Fruit fly (Drosophila melanogaster): ENCODE measurements around the gene Septin2.

Gene Septin2

DNA sequence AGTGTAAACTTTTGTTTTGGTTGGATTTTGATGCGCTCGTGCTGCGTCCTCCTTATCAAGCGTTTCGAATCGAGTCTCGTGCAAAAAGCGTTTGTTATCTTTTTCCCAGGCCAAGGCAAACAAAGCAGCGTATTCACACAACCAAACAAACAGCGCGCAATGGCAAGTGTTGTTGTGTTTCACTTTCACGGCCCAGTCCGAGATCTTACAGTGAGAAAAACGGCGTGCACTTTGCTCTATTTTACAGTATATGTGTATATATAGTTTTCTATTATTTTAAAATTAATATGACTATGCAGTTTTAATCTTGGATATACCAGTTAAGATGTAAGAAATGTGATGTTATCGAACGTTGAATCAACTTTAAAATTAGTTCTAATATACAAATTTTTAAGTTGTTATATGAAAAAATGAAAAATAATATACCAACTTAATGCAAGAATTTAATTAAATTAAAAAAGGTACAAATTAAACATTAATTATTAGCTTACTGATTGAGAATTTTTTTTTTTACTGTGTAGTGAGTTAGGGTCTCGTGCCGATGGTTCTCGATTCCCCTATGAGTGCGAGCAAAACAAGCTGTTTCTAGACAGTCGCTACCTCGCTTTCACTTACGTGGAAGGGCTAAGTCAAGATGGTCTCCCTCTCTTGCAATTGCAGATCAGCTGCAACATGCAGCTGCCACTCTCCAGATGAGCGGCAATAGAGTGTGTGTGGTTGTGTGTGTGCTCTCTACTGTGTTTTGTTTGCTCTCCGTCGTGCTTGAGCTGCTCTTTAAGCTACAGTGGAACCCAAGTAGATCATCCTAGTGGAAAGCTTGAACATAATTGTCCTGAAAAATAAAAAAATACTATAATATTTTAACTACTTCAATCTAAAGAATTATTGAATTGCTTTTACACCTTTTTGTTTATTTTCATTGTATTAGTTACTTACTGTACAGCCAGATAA is 6.3 kb upstream of the Septin2 start (continued):
- TF ChIP-seq exex (tag; optimal IDR thresholded peaks at IDR 0.05) (peak; percentile 17), lbe (GFP tag; optimal IDR thresholded peaks at IDR 0.05) (peak; percentile 59), org-1 (GFP tag; optimal IDR thresholded peaks at IDR 0.05) (peak; percentile 86), fru (optimal IDR thresholded peaks at IDR 0.05) (no peak), ab (GFP tag; optimal IDR thresholded peaks at IDR 0.05) (no peak), CG6854 (GFP tag; optimal IDR thresholded peaks at IDR 0.05) (peak; percentile 41), bbx (GFP tag; IDR thresholded peaks at IDR 0.05; ENCODE audit: partially characterized antibody) (no peak), Fer2 (tag; optimal IDR thresholded peaks at IDR 0.05) (peak; percentile 58), Sry-δ (GFP tag; optimal IDR thresholded peaks at IDR 0.05) (no peak), CG18476 (GFP tag; optimal IDR thresholded peaks at IDR 0.05) (peak; percentile 81), sob (GFP tag; IDR thresholded peaks at IDR 0.05) (peak; percentile 33; the same call in 1 of the 2 replicates), sens-2 (GFP tag; IDR thresholded peaks at IDR 0.05) (0 out of 2 replicates have a peak, but pooled peaks have one; percentile 5), tup (GFP tag; optimal IDR thresholded peaks at IDR 0.05) (no peak), CG13775 (GFP tag; optimal IDR thresholded peaks at IDR 0.05) (peak; percentile 85), Trl (optimal IDR thresholded peaks at IDR 0.05) (peak in 1 of 2 experiments; percentile 74), Trl (GFP tag; optimal IDR thresholded peaks at IDR 0.05) (no peak), nmo (GFP tag; optimal IDR thresholded peaks at IDR 0.05) (peak; percentile 98), Chrac-16 (GFP tag; optimal IDR thresholded peaks at IDR 0.05) (peak; percentile 68), ssp (GFP tag; IDR thresholded peaks at IDR 0.05) (peak; percentile 81), Six4 (GFP tag; optimal IDR thresholded peaks at IDR 0.05) (peak; percentile 91), cwo (GFP tag; optimal IDR thresholded peaks at IDR 0.05) (peak; percentile 99), hth (optimal IDR thresholded peaks at IDR 0.05) (no peak), gsb (GFP tag; IDR thresholded peaks at IDR 0.05) (peak; percentile 22), CG1529 (GFP tag; optimal IDR thresholded peaks at IDR 0.05) (peak; percentile 71), chinmo (GFP tag; IDR thresholded peaks at IDR 0.05; ENCODE audit: partially characterized antibody) (no peak), Pdp1 (GFP tag; optimal IDR thresholded peaks at IDR 0.05) (peak in 1 of 2 experiments; percentile 13), Dek (tag; optimal IDR thresholded peaks at IDR 0.05) (peak; percentile 83), CG9797 (GFP tag; optimal IDR thresholded peaks at IDR 0.05) (no peak), vvl (GFP tag; IDR thresholded peaks at IDR 0.05) (peak; percentile 86), H2.0 (GFP tag; IDR thresholded peaks at IDR 0.05) (peak; percentile 54), CrebB (tag; optimal IDR thresholded peaks at IDR 0.05) (no peak), ato (GFP tag; IDR thresholded peaks at IDR 0.05; ENCODE audit: partially characterized antibody) (no peak), sr (GFP tag; IDR thresholded peaks at IDR 0.05) (no peak), jumu (GFP tag; optimal IDR thresholded peaks at IDR 0.05) (peak; percentile 9), CG12104 (GFP tag; optimal IDR thresholded peaks at IDR 0.05) (peak; percentile 82), CG8089 (GFP tag; optimal IDR thresholded peaks at IDR 0.05) (no peak), crol (GFP tag; IDR thresholded peaks at IDR 0.05) (no peak), jing (GFP tag; optimal IDR thresholded peaks at IDR 0.05) (peak; percentile 11), D (optimal IDR thresholded peaks at IDR 0.05) (no peak), D (GFP tag; optimal IDR thresholded peaks at IDR 0.05) (peak; percentile 95), CG5953 (GFP tag; IDR thresholded peaks at IDR 0.05) (0 out of 2 replicates have a peak, but pooled peaks have one; percentile 16), esg (GFP tag; conservative IDR thresholded peaks at IDR 0.05) (peak; percentile 66), CG4424 (GFP tag; optimal IDR thresholded peaks at IDR 0.05) (peak; percentile 87), h (optimal IDR thresholded peaks at IDR 0.05) (no peak), CG30020 (tag; optimal IDR thresholded peaks at IDR 0.05) (peak; percentile 72), ATbp (GFP tag; optimal IDR thresholded peaks at IDR 0.05) (peak; percentile 91), CG32772 (GFP tag; IDR thresholded peaks at IDR 0.05) (peak; percentile 85), ind (GFP tag; optimal IDR thresholded peaks at IDR 0.05) (peak; percentile 76), Kr (GFP tag; optimal IDR thresholded peaks at IDR 0.05) (peak; percentile 93), CG7556 (GFP tag; optimal IDR thresholded peaks at IDR 0.05) (peak; percentile 95)
